Worm (Caenorhabditis elegans): ENCODE measurements around the gene dlst-1.

- TF ChIP-seq ztf-11 (tag; optimal IDR thresholded peaks at IDR 0.05) (no peak), nhr-237 (tag; optimal IDR thresholded peaks at IDR 0.05) (no peak), nhr-12 (tag; optimal IDR thresholded peaks at IDR 0.05) (no peak), lin-32 (GFP tag; optimal IDR thresholded peaks at IDR 0.05) (no peak), snpc-4 (tag; optimal IDR thresholded peaks at IDR 0.05) (no peak), lsy-2 (tag; optimal IDR thresholded peaks at IDR 0.05) (no peak), mab-5 (tag; optimal IDR thresholded peaks at IDR 0.05) (no peak), elt-3 (tag; optimal IDR thresholded peaks at IDR 0.05) (no peak), unc-39 (tag; optimal IDR thresholded peaks at IDR 0.05) (no peak), M03D4.4 (tag; optimal IDR thresholded peaks at IDR 0.05) (no peak), pha-4 (tag; optimal IDR thresholded peaks at IDR 0.05) (no peak), mep-1 (tag; optimal IDR thresholded peaks at IDR 0.05) (no peak), lin-13 (tag; optimal IDR thresholded peaks at IDR 0.05) (no peak), ceh-43 (GFP tag; optimal IDR thresholded peaks at IDR 0.05) (no peak)
These were observed 9.9 kb downstream of the dlst-1 start for ce11 chrV:6699021-6699420.

All from whole organism, mixed stage, embryonic.